Worm (Caenorhabditis elegans): Measurements from ENCODE around the gene idpp-1.

idpp-1 gene

DNA sequence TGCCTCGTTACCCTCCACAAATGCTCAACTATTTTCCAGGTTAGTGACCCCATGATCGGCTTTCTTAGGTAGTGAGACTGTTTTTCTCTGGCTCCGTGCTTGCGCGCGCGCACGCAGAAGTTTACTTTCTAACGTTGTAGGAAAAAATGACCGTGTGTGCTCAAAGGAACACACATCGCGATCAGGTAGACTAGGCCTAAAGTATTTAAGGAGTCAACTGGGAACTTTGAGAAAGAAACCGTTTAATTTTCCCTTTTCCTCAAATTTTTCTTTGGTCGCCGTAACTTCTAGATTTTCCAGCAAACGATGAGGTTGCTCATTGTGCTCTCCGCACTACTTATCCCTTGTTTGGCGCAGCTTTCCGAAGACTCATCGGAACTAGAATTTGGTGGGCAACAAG lies at the start of gene idpp-1:
Gene idpp-1 (plus strand): TSS at position 301 of the 400 bp plus-strand sequence.
- TF ChIP-seq pha-4 (GFP tag; IDR thresholded peaks at IDR 0.05) = no peak
- no peak for TF ChIP-seq pha-4 (tag; optimal IDR thresholded peaks at IDR 0.05)
- no peak for TF ChIP-seq F26F4.8 (GFP tag; conservative IDR thresholded peaks at IDR 0.05)
- no peak for TF ChIP-seq nhr-102 (tag; optimal IDR thresholded peaks at IDR 0.05)
- no peak for TF ChIP-seq ceh-62 (tag; optimal IDR thresholded peaks at IDR 0.05)
- TF ChIP-seq tag-97 (GFP tag; IDR thresholded peaks at IDR 0.05) = no peak
- TF ChIP-seq lin-13 (GFP tag; optimal IDR thresholded peaks at IDR 0.05) = no peak
- no peak for TF ChIP-seq attf-4 (tag; optimal IDR thresholded peaks at IDR 0.05)
- no peak for TF ChIP-seq mdt-29 (GFP tag; IDR thresholded peaks at IDR 0.05)
- no peak for TF ChIP-seq dmd-8 (GFP tag; IDR thresholded peaks at IDR 0.05)

DNA sequence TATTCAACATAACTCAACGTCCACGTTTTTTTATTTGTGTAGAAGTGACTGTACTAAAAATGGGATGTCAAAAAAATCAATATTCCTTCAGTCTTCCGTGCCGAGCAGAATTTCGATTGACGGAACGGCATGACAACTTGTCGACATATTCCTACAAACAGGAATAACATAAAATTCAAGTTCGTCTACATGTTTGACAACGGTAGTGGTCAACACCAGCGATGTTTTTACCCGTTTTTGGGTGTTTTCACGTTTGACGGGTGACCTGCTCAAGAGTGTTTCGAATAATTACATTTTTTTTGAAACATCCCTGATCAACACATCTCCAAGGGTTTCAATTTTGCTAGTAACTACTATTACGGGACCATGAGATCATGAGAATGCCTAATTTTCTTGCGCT lies 48.5 kb upstream of the idpp-1 start, which contains the start of gene W02B3.7:
Gene W02B3.7 (minus strand): TSS at position 101 of the 400 bp plus-strand sequence.
- TF ChIP-seq mxl-3 (GFP tag; optimal IDR thresholded peaks at IDR 0.05) (no peak), nhr-11 (tag; optimal IDR thresholded peaks at IDR 0.05) (no peak), fos-1 (tag; optimal IDR thresholded peaks at IDR 0.05) (no peak), madf-5 (GFP tag; IDR thresholded peaks at IDR 0.05) (no peak), unc-62 (GFP tag; optimal IDR thresholded peaks at IDR 0.05 in 1 of 2) (no peak), unc-62 (tag; optimal IDR thresholded peaks at IDR 0.05) (no peak), aly-2 (tag; optimal IDR thresholded peaks at IDR 0.05) (no peak), ceh-20 (GFP tag; IDR thresholded peaks at IDR 0.05) (no peak), nhr-237 (tag; optimal IDR thresholded peaks at IDR 0.05) (no peak), arid-1 (GFP tag; conservative IDR thresholded peaks at IDR 0.05) (no peak)

DNA sequence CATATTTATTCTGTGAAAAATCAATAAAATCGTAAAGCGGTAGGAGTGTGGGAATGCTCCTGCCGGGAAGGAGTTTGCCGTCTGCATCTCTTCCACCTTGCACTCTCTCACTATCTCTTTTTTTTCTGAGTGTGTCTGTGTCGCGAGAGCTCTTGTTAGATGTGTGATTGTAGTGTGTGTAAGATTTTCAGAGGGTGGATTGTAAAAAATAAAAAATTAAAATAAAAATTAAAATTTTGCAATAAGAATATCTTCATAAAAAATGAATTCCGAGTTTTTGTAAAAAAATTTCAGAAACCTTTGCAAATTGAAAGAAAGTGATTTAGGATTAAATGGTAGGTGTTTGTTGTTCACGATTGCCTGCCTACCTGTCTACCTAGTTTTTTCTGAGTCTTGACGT lies 44.1 kb upstream of the idpp-1 start, which contains the start of gene sel-15:
Gene sel-15 (minus strand): TSS at position 101 of the 400 bp plus-strand sequence.
- TF ChIP-seq egl-43 (GFP tag; IDR thresholded peaks at IDR 0.05) (no peak), nhr-28 (tag; optimal IDR thresholded peaks at IDR 0.05) (peak; percentile 44), ceh-62 (tag; optimal IDR thresholded peaks at IDR 0.05) (no peak)

DNA sequence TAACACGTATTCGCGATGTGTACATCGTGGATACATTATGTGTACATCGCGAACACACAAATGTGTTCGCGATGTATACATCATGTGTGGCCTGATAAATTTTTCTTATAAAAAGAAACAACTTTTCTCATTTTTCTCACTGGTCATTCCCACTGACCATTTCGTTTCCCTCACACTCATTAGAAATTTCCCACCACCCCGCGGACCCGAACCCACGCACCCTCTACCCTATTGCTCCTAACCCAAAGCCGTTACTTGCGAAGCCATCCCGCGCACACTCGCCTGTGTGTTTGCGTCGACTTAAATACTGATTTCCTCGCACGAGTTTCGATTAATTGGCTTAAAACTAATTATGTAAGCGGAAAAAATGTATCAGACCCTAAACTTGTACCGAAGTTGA lies 41.7 kb upstream of the idpp-1 start:
- TF ChIP-seq set-16 (GFP tag; IDR thresholded peaks at IDR 0.05) (peak; percentile 22; the same call in 1 of the 2 replicates), lim-7 (GFP tag; IDR thresholded peaks at IDR 0.05) (peak; percentile 93), madf-5 (GFP tag; IDR thresholded peaks at IDR 0.05) (peak; percentile 59 to 85; a peak in 2 of 4 replicates), pha-4 (GFP tag; IDR thresholded peaks at IDR 0.05) (peak; percentile 83), pha-4 (tag; optimal IDR thresholded peaks at IDR 0.05) (no peak), ZK337.2 (GFP tag; IDR thresholded peaks at IDR 0.05) (peak; percentile 65), daf-16 (GFP tag; optimal IDR thresholded peaks at IDR 0.05) (peak; percentile 24 to 71), daf-16 (tag; optimal IDR thresholded peaks at IDR 0.05) (no peak), hlh-30 (tag; optimal IDR thresholded peaks at IDR 0.05; ENCODE audit: insufficient read depth) (no peak), ztf-7 (tag; optimal IDR thresholded peaks at IDR 0.05) (no peak), spr-1 (tag; optimal IDR thresholded peaks at IDR 0.05) (peak; percentile 55), arid-1 (GFP tag; conservative IDR thresholded peaks at IDR 0.05) (peak; percentile 62; the same call in 1 of the 2 replicates), vab-7 (GFP tag; IDR thresholded peaks at IDR 0.05) (peak; percentile 74), unc-62 (GFP tag; optimal IDR thresholded peaks at IDR 0.05 in 1 of 2) (no peak), unc-62 (tag; optimal IDR thresholded peaks at IDR 0.05) (no peak), unc-130 (GFP tag; optimal IDR thresholded peaks at IDR 0.05) (peak; percentile 77), ceh-44 (GFP tag; IDR thresholded peaks at IDR 0.05) (peak; percentile 54; the same call in 1 of the 2 replicates), pqm-1 (tag; optimal IDR thresholded peaks at IDR 0.05) (no peak), ceh-20 (GFP tag; IDR thresholded peaks at IDR 0.05) (0 out of 2 replicates have a peak, but pooled peaks have one; percentile 32), gei-8 (GFP tag; optimal IDR thresholded peaks at IDR 0.05) (peak; percentile 47), dmd-8 (GFP tag; IDR thresholded peaks at IDR 0.05) (peak; percentile 88), Y75B8A.6 (GFP tag; IDR thresholded peaks at IDR 0.05) (0 out of 2 replicates have a peak, but pooled peaks have one; percentile 49), zfp-2 (tag; optimal IDR thresholded peaks at IDR 0.05) (no peak), nhr-111 (GFP tag; optimal IDR thresholded peaks at IDR 0.05) (peak; percentile 38), rbr-2 (tag; optimal IDR thresholded peaks at IDR 0.05) (no peak), hmg-1.1 (GFP tag; IDR thresholded peaks at IDR 0.05) (0 out of 2 replicates have a peak, but pooled peaks have one; percentile 26), lin-1 (GFP tag; IDR thresholded peaks at IDR 0.05) (peak; percentile 83), php-3 (GFP tag; IDR thresholded peaks at IDR 0.05) (peak; percentile 9; the same call in 1 of the 2 replicates), lin-15B (tag; optimal IDR thresholded peaks at IDR 0.05) (no peak), lir-3 (tag; optimal IDR thresholded peaks at IDR 0.05) (peak; percentile 53), snpc-1.2 (GFP tag; IDR thresholded peaks at IDR 0.05) (peak; percentile 79; the same call in 1 of the 2 replicates), ztf-11 (tag; optimal IDR thresholded peaks at IDR 0.05) (no peak)
